Worm (Caenorhabditis elegans) whole organism, L4 larva: ENCODE measurements around the gene nlp-16.

ENCODE experiments used
- F37D6.2 ChIP-seq: sonication (generic microtip); optimal IDR thresholded peaks from 2 replicates; lab custom pipeline; 2016; ENCODE audit warnings: mild to moderate bottlenecking, missing genetic modification characterization, missing compliant biosample characterization
- F44E2.7 ChIP-seq: fragments of 200-800 bp; sonication (Bioruptor generic); IDR thresholded peaks from 2 replicates; pipeline ENCODE4 v2.1.2; 2022; ENCODE audit warnings: missing genetic modification characterization, missing compliant biosample characterization
- aha-1 ChIP-seq: fragments of 150-350 bp; peaks from one replicate; lab custom pipeline; 2014; ENCODE audit warnings: missing biosample characterization, missing genetic modification characterization
- aly-2 ChIP-seq: sonication (generic microtip); optimal IDR thresholded peaks from 2 replicates; lab custom pipeline; 2018; ENCODE audit warnings: missing biosample characterization, missing genetic modification characterization
- ama-1 ChIP-seq: fragments of 150-350 bp; optimal IDR thresholded peaks from 2 replicates; lab custom pipeline; 2014; ENCODE audit warnings: inconsistent platforms, mixed read lengths
- arid-1 ChIP-seq: fragments of 200-800 bp; sonication (Bioruptor generic); conservative IDR thresholded peaks from 2 replicates; pipeline ENCODE4 v1.3.6; 2022; ENCODE audit warnings: missing genetic modification reagents, missing genetic modification characterization, missing compliant biosample characterization
- attf-4 ChIP-seq: sonication (generic microtip); optimal IDR thresholded peaks from 3 replicates; lab custom pipeline; 2017; ENCODE audit warnings: missing biosample characterization, missing genetic modification characterization
- ceh-20 ChIP-seq: fragments of 200-800 bp; sonication (Bioruptor generic); IDR thresholded peaks from 2 replicates; pipeline ENCODE4 v1.3.6; 2022; ENCODE audit warnings: missing genetic modification reagents, missing genetic modification characterization, missing compliant biosample characterization
- ceh-82 ChIP-seq: sonication (generic microtip); optimal IDR thresholded peaks from 2 replicates; lab custom pipeline; 2017; ENCODE audit warnings: missing biosample characterization, missing genetic modification characterization
- ces-1 ChIP-seq: fragments of 150-350 bp; sonication (generic microtip); optimal IDR thresholded peaks from 4 replicates; lab custom pipeline; 2014; ENCODE audit warnings: missing biosample characterization, missing genetic modification reagents, missing genetic modification characterization
- cey-2 ChIP-seq: sonication (generic microtip); optimal IDR thresholded peaks from 3 replicates; lab custom pipeline; 2017; ENCODE audit warnings: missing genetic modification characterization, mild to moderate bottlenecking, missing compliant biosample characterization, antibody characterized with exemption, borderline replicate concordance; ENCODE audit not compliant: insufficient read depth
- daf-12 ChIP-seq: fragments of 150-350 bp; optimal IDR thresholded peaks from 2 replicates; lab custom pipeline; 2014; ENCODE audit warnings: missing biosample characterization, missing genetic modification reagents, missing genetic modification characterization
- daf-16 ChIP-seq, 3 experiments: sonication (generic microtip); optimal IDR thresholded peaks; 2 replicates each; lab custom pipeline; 2016 to 2017; ENCODE audit warnings: missing genetic modification characterization in 3 of 3, missing genetic modification reagents in 3 of 3, mild to moderate bottlenecking in 2 of 3, missing compliant biosample characterization in 2 of 3, missing biosample characterization in 1 of 3, moderate library complexity in 1 of 3
- daf-19 ChIP-seq: fragments of 200-800 bp; sonication (Bioruptor generic); conservative IDR thresholded peaks from 2 replicates; pipeline ENCODE4 v1.3.6; 2022; ENCODE audit warnings: missing genetic modification characterization, missing compliant biosample characterization
- dmd-6 ChIP-seq: fragments of 200-800 bp; sonication (Bioruptor generic); IDR thresholded peaks from 2 replicates; pipeline ENCODE4 v1.3.6; 2022; ENCODE audit warnings: missing genetic modification reagents, missing genetic modification characterization, missing compliant biosample characterization
- dmd-8 ChIP-seq: fragments of 200-800 bp; sonication (Bioruptor generic); IDR thresholded peaks from 2 replicates; pipeline ENCODE4 v1.3.6; 2022; ENCODE audit warnings: missing genetic modification characterization, missing compliant biosample characterization
- dve-1 ChIP-seq: sonication (generic microtip); optimal IDR thresholded peaks from 2 replicates; lab custom pipeline; 2017; ENCODE audit warnings: antibody characterized with exemption, mild to moderate bottlenecking, missing genetic modification characterization, missing compliant biosample characterization; ENCODE audit not compliant: insufficient read depth
- egl-43 ChIP-seq: fragments of 200-800 bp; sonication (Bioruptor generic); IDR thresholded peaks from 2 replicates; pipeline ENCODE4 v1.3.6; 2022; ENCODE audit warnings: missing genetic modification reagents, missing genetic modification characterization, missing compliant biosample characterization
- fos-1 ChIP-seq: fragments of 150-350 bp; optimal IDR thresholded peaks from 2 replicates; lab custom pipeline; 2014; ENCODE audit warnings: missing biosample characterization, missing genetic modification characterization
- gei-8 ChIP-seq: fragments of 200-800 bp; sonication (Bioruptor generic); optimal IDR thresholded peaks from 2 replicates; lab custom pipeline; 2018; ENCODE audit warnings: mild to moderate bottlenecking, missing genetic modification characterization, missing compliant biosample characterization
- hmg-1.1 ChIP-seq: fragments of 200-800 bp; sonication (Bioruptor generic); IDR thresholded peaks from 2 replicates; pipeline ENCODE4 v1.3.6; 2022; ENCODE audit warnings: missing genetic modification reagents, missing genetic modification characterization, missing compliant biosample characterization
- lin-39 ChIP-seq: fragments of 150-350 bp; optimal IDR thresholded peaks from 2 replicates; lab custom pipeline; 2014; ENCODE audit warnings: missing biosample characterization, missing genetic modification reagents, missing genetic modification characterization
- lsy-2 ChIP-seq, 2 experiments: fragments of 150-350 bp in 1 of 2; sonication (generic microtip) in 1 of 2; optimal IDR thresholded peaks; 2 replicates each; lab custom pipeline; 2014 to 2017; ENCODE audit warnings: missing biosample characterization in 2 of 2, missing genetic modification characterization in 2 of 2
- madf-5 ChIP-seq, 2 experiments: fragments of 200-800 bp; sonication (Bioruptor generic); IDR thresholded peaks; 2 replicates each; pipeline ENCODE4 v1.3.6; 2022; ENCODE audit warnings: missing compliant biosample characterization in 2 of 2, missing genetic modification characterization in 2 of 2
- mdl-1 ChIP-seq, 2 experiments: fragments of 150-350 bp in 1 of 2; sonication (generic microtip) in 1 of 2; optimal IDR thresholded peaks; 2 replicates each; lab custom pipeline; 2014 to 2017; ENCODE audit warnings: missing biosample characterization in 2 of 2, missing genetic modification characterization in 2 of 2
- mdt-29 ChIP-seq: fragments of 200-800 bp; sonication (Bioruptor generic); IDR thresholded peaks from 2 replicates; pipeline ENCODE4 v1.3.6; 2022; ENCODE audit warnings: missing genetic modification reagents, missing genetic modification characterization, missing compliant biosample characterization
- mxl-3 ChIP-seq: fragments of 200-800 bp; sonication (Bioruptor generic); optimal IDR thresholded peaks from 2 replicates; lab custom pipeline; 2018; ENCODE audit warnings: mild to moderate bottlenecking, missing genetic modification characterization, missing compliant biosample characterization
- nhr-102 ChIP-seq: sonication (generic microtip); optimal IDR thresholded peaks from 2 replicates; lab custom pipeline; 2016; ENCODE audit warnings: mild to moderate bottlenecking, missing genetic modification characterization, moderate library complexity, missing compliant biosample characterization
- nhr-25 ChIP-seq: sonication (generic microtip); optimal IDR thresholded peaks from 2 replicates; lab custom pipeline; 2017; ENCODE audit warnings: missing genetic modification characterization, mild to moderate bottlenecking, missing compliant biosample characterization, antibody characterized with exemption, moderate library complexity, borderline replicate concordance; ENCODE audit not compliant: insufficient read depth
- nhr-28 ChIP-seq: fragments of 150-350 bp; optimal IDR thresholded peaks from 2 replicates; lab custom pipeline; 2014; ENCODE audit warnings: missing biosample characterization, missing genetic modification characterization
- nhr-42 ChIP-seq: fragments of 200-800 bp; sonication (Bioruptor generic); IDR thresholded peaks from 2 replicates; pipeline ENCODE4 v1.3.6; 2022; ENCODE audit warnings: missing genetic modification characterization, missing compliant biosample characterization
- nhr-48 ChIP-seq: sonication (generic microtip); optimal IDR thresholded peaks from 2 replicates; lab custom pipeline; 2016; ENCODE audit warnings: mild to moderate bottlenecking, missing genetic modification characterization, missing compliant biosample characterization
- nhr-6 ChIP-seq: fragments of 150-350 bp; optimal IDR thresholded peaks from 2 replicates; lab custom pipeline; 2014; ENCODE audit warnings: missing biosample characterization, missing genetic modification characterization
- pha-4 ChIP-seq, 2 experiments: fragments of 150-350 bp in 1 of 2; fragments of 200-800 bp in 1 of 2; sonication (Bioruptor generic) in 1 of 2; IDR thresholded peaks in 1 of 2; optimal IDR thresholded peaks in 1 of 2; 2 replicates each; pipeline versions ENCODE4 v1.3.6 to Lab custom; 2014 to 2022; ENCODE audit warnings: missing genetic modification characterization in 2 of 2, missing genetic modification reagents in 2 of 2, missing biosample characterization in 1 of 2, missing compliant biosample characterization in 1 of 2
- pqm-1 ChIP-seq: sonication (generic microtip); optimal IDR thresholded peaks from 2 replicates; lab custom pipeline; 2017; ENCODE audit warnings: missing biosample characterization, missing genetic modification characterization
- rbr-2 ChIP-seq: sonication (generic microtip); optimal IDR thresholded peaks from 2 replicates; lab custom pipeline; 2016; ENCODE audit warnings: missing genotype, missing genetic modification characterization, missing compliant biosample characterization
- sdz-12 ChIP-seq: fragments of 200-800 bp; sonication (Bioruptor generic); optimal IDR thresholded peaks from 2 replicates; lab custom pipeline; 2018; ENCODE audit warnings: mild to moderate bottlenecking, missing genetic modification characterization, missing compliant biosample characterization
- tra-1 ChIP-seq: fragments of 200-800 bp; sonication (Bioruptor generic); IDR thresholded peaks from 2 replicates; pipeline ENCODE4 v1.3.6; 2022; ENCODE audit warnings: missing genetic modification reagents, missing genetic modification characterization, missing compliant biosample characterization
- unc-62 ChIP-seq, 3 experiments: fragments of 150-350 bp in 1 of 3; sonication (generic microtip); optimal IDR thresholded peaks in 2 of 3; peaks in 1 of 3; 1 replicate in 1 of 3; 2 replicates in 2 of 3; lab custom pipeline; 2014 to 2017; ENCODE audit warnings: missing biosample characterization in 3 of 3, missing genetic modification characterization in 3 of 3, missing genetic modification reagents in 3 of 3, missing genotype in 1 of 3
- vab-7 ChIP-seq: fragments of 200-800 bp; sonication (Bioruptor generic); IDR thresholded peaks from 2 replicates; pipeline ENCODE4 v1.3.6; 2022; ENCODE audit warnings: missing genetic modification reagents, missing genetic modification characterization, missing compliant biosample characterization
- zfp-2 ChIP-seq: sonication (generic microtip); optimal IDR thresholded peaks from 2 replicates; lab custom pipeline; 2016; ENCODE audit warnings: mild to moderate bottlenecking, missing genetic modification characterization, missing compliant biosample characterization
- zip-2 ChIP-seq: fragments of 150-350 bp; optimal IDR thresholded peaks from 2 replicates; lab custom pipeline; 2014; ENCODE audit warnings: missing biosample characterization, missing genetic modification characterization
- ztf-11 ChIP-seq: fragments of 150-350 bp; optimal IDR thresholded peaks from 2 replicates; lab custom pipeline; 2014; ENCODE audit warnings: missing biosample characterization, missing genetic modification characterization
- ztf-7 ChIP-seq: fragments of 150-350 bp; optimal IDR thresholded peaks from 2 replicates; lab custom pipeline; 2014; ENCODE audit warnings: missing biosample characterization, missing genetic modification characterization

nlp-16 gene

ce11 chrIV:6232769-6233290 lies 26.8 kb downstream of the nlp-16 start, which contains the start of gene F58F9.3:
Gene F58F9.3 (plus strand): TSS chrIV:6233240.
- TF ChIP-seq dmd-6 (GFP tag; lab: Robert Waterston, UW) (peak; percentile 25; the same call in 1 of the 2 replicates), daf-16 (GFP tag; optimal IDR thresholded peaks at IDR 0.05; lab: Kevin White, UChicago) (no peak), daf-16 (tag; optimal IDR thresholded peaks at IDR 0.05; lab: Kevin White, UChicago) (peak; percentile 79), pha-4 (GFP tag; IDR thresholded peaks at IDR 0.05; lab: Robert Waterston, UW) (no peak), pha-4 (tag; optimal IDR thresholded peaks at IDR 0.05; lab: Kevin White, UChicago) (no peak), daf-12 (tag; lab: Kevin White, UChicago) (no peak), rbr-2 (tag; lab: Kevin White, UChicago) (no peak), vab-7 (no peak), madf-5 (GFP tag; IDR thresholded peaks at IDR 0.05; lab: Robert Waterston, UW) (no peak), lin-39 (tag; lab: Kevin White, UChicago) (no peak), attf-4 (no peak), zfp-2 (tag; lab: Kevin White, UChicago) (no peak), ztf-7 (tag; lab: Kevin White, UChicago) (no peak), egl-43 (GFP tag; lab: Robert Waterston, UW) (no peak), dmd-8 (GFP tag; lab: Robert Waterston, UW) (no peak), unc-62 (GFP tag; optimal IDR thresholded peaks at IDR 0.05 in 1 of 2; lab: Kevin White, UChicago) (peak in 1 of 2 experiments; percentile 88), unc-62 (tag; optimal IDR thresholded peaks at IDR 0.05; lab: Kevin White, UChicago) (no peak), nhr-28 (tag; lab: Kevin White, UChicago) (peak; percentile 48), ceh-20 (no peak), ztf-11 (tag; lab: Kevin White, UChicago) (no peak), aly-2 (tag; lab: Kevin White, UChicago) (no peak), hmg-1.1 (no peak), gei-8 (GFP tag; lab: Kevin White, UChicago) (no peak), F44E2.7 (no peak), aha-1 (tag; lab: Kevin White, UChicago) (peak; percentile 73), ces-1 (GFP tag; lab: Kevin White, UChicago) (no peak), mxl-3 (GFP tag; lab: Kevin White, UChicago) (no peak), nhr-42 (GFP tag; lab: Robert Waterston, UW) (no peak), F37D6.2 (tag; lab: Kevin White, UChicago) (no peak), nhr-25 (tag; lab: Kevin White, UChicago) (no peak), dve-1 (tag; lab: Kevin White, UChicago) (peak; percentile 30), pqm-1 (tag; lab: Kevin White, UChicago) (peak; percentile 52), nhr-48 (no peak), mdl-1 (tag; optimal IDR thresholded peaks at IDR 0.05; lab: Kevin White, UChicago) (no peak), daf-19 (GFP tag; lab: Robert Waterston, UW) (no peak)

ce11 chrIV:6230560-6231073 lies 29.0 kb downstream of the nlp-16 start, which contains the start of gene F58F9.4:
Gene F58F9.4 (plus strand): TSS chrIV:6231023.
- TF ChIP-seq ama-1 (lab: Kevin White, UChicago) (no peak), nhr-28 (tag; lab: Kevin White, UChicago) (peak; percentile 28), dmd-6 (GFP tag; lab: Robert Waterston, UW) (peak; percentile 37; the same call in 1 of the 2 replicates), ceh-82 (tag; lab: Kevin White, UChicago) (no peak), daf-16 (GFP tag; optimal IDR thresholded peaks at IDR 0.05; lab: Kevin White, UChicago) (no peak), daf-16 (tag; optimal IDR thresholded peaks at IDR 0.05; lab: Kevin White, UChicago) (peak; percentile 31), pqm-1 (tag; lab: Kevin White, UChicago) (peak; percentile 41)

ce11 chrIV:6227974-6228373 lies 31.7 kb downstream of the nlp-16 start, which contains the start of gene C49A9.1:
Gene C49A9.1 (plus strand): TSS chrIV:6228190.
- TF ChIP-seq fos-1 (tag; lab: Kevin White, UChicago): no peak
- TF ChIP-seq nhr-28 (tag; lab: Kevin White, UChicago): peak; percentile 3
- TF ChIP-seq nhr-6 (tag; lab: Kevin White, UChicago): no peak
- TF ChIP-seq unc-62 (GFP tag; optimal IDR thresholded peaks at IDR 0.05 in 1 of 2; lab: Kevin White, UChicago): no peak
- TF ChIP-seq unc-62 (tag; optimal IDR thresholded peaks at IDR 0.05; lab: Kevin White, UChicago): no peak
- TF ChIP-seq arid-1: no peak
- no peak for TF ChIP-seq sdz-12 (GFP tag; lab: Kevin White, UChicago)
- TF ChIP-seq tra-1 (GFP tag; lab: Robert Waterston, UW): no peak
- TF ChIP-seq cey-2 (tag; lab: Kevin White, UChicago): no peak
- no peak for TF ChIP-seq zfp-2 (tag; lab: Kevin White, UChicago)
- no peak for TF ChIP-seq mdl-1 (tag; optimal IDR thresholded peaks at IDR 0.05; lab: Kevin White, UChicago)
- TF ChIP-seq nhr-102 (tag; lab: Kevin White, UChicago): no peak
- TF ChIP-seq pqm-1 (tag; lab: Kevin White, UChicago): peak; percentile 70
- TF ChIP-seq gei-8 (GFP tag; lab: Kevin White, UChicago): no peak
- no peak for TF ChIP-seq zip-2 (tag; lab: Kevin White, UChicago)
- no peak for TF ChIP-seq mdt-29 (GFP tag; lab: Robert Waterston, UW)
- no peak for TF ChIP-seq lsy-2 (tag; optimal IDR thresholded peaks at IDR 0.05; lab: Kevin White, UChicago)
